Fruit fly (Drosophila melanogaster) whole organism, embryonic: ENCODE measurements around the gene AOX4.

Experiments
- BEAF-32 ChIP-seq: fragments of 200-800 bp; sonication (Bioruptor generic); optimal IDR thresholded peaks from 3 replicates; lab custom pipeline; 2017; ENCODE audit warnings: missing biosample characterization, missing genetic modification characterization, mild to moderate bottlenecking, moderate library complexity, missing genetic modification reagents
- CG10543 ChIP-seq: fragments of 200-800 bp; sonication (Bioruptor generic); optimal IDR thresholded peaks from 3 replicates; lab custom pipeline; 2017; ENCODE audit warnings: missing biosample characterization, mild to moderate bottlenecking, missing genetic modification characterization, moderate library complexity
- CrebB ChIP-seq: fragments of 200-800 bp; sonication (Bioruptor generic); optimal IDR thresholded peaks from 3 replicates; lab custom pipeline; 2018; ENCODE audit warnings: missing biosample characterization, mild to moderate bottlenecking, missing genetic modification characterization
- jing ChIP-seq: fragments of 200-800 bp; sonication (Bioruptor generic); optimal IDR thresholded peaks from 2 replicates; lab custom pipeline; 2018; ENCODE audit warnings: missing biosample characterization, mild to moderate bottlenecking, missing genetic modification characterization
- lmd ChIP-seq: fragments of 200-800 bp; sonication (Bioruptor generic); IDR thresholded peaks from 2 replicates; pipeline ENCODE4 v1.3.6; 2022; ENCODE audit warnings: missing biosample characterization, missing genetic modification characterization

DNA sequence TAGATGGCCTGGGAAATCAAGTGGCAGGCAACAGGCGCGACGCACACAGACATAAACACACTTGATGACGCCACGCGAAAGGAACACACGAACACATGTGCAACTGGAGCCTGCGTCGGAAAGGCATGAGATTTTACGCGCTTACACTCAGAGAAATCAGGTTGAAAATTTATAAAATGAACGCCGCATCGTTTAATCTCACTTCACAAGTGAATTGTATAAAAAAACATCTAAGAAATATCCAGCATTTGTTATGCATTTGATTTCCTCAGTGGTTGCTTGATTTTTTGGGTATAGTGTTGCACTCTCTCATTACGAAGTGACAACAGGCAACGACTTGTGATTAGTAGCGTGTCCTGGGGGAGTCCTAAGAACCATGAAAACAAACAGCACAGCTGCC lies 34.9 kb upstream of the AOX4 start:
- no peak for TF ChIP-seq lmd (GFP tag; lab: Robert Waterston, UW)
- TF ChIP-seq jing (GFP tag; lab: Kevin White, UChicago): no peak
- no peak for TF ChIP-seq CG10543 (GFP tag; lab: Kevin White, UChicago)
- TF ChIP-seq CrebB (tag; lab: Kevin White, UChicago): no peak
- no peak for TF ChIP-seq BEAF-32 (GFP tag; lab: Kevin White, UChicago)
